Worm (Caenorhabditis elegans) whole organism, L4/young adult: ENCODE measurements around the gene hda-2.

Experiments
- dao-5 ChIP-seq: sonication (generic microtip); optimal IDR thresholded peaks from 2 replicates; lab custom pipeline; 2016; ENCODE audit warnings: missing genotype, missing genetic modification characterization, moderate library complexity, missing compliant biosample characterization
- him-1 ChIP-seq: sonication (generic microtip); optimal IDR thresholded peaks from 2 replicates; lab custom pipeline; 2016; ENCODE audit warnings: missing genotype, missing genetic modification reagents, missing genetic modification characterization, missing compliant biosample characterization

ce11 chrII:8039416-8039815 is 17.1 kb upstream of the hda-2 start, which contains the start of the genes ubh-4 and algn-6:
- no peak for TF ChIP-seq dao-5 (tag; lab: Kevin White, UChicago)
- TF ChIP-seq him-1 (tag; lab: Kevin White, UChicago) = no peak
